Worm (Caenorhabditis elegans) whole organism, L4/young adult: ENCODE measurements around the gene T08D10.4.
A peak's percentile ranks its signal among the peaks of the same experiment; 100 is the strongest.

Experiments
- W03F9.2 ChIP-seq: fragments of 150-350 bp; optimal IDR thresholded peaks from 2 replicates; lab custom pipeline; 2014; ENCODE audit warnings: missing biosample characterization, missing genetic modification characterization
- dao-5 ChIP-seq: sonication (generic microtip); optimal IDR thresholded peaks from 2 replicates; lab custom pipeline; 2016; ENCODE audit warnings: missing genotype, missing genetic modification characterization, moderate library complexity, missing compliant biosample characterization
- him-1 ChIP-seq: sonication (generic microtip); optimal IDR thresholded peaks from 2 replicates; lab custom pipeline; 2016; ENCODE audit warnings: missing genotype, missing genetic modification reagents, missing genetic modification characterization, missing compliant biosample characterization

The T08D10.4 gene

DNA sequence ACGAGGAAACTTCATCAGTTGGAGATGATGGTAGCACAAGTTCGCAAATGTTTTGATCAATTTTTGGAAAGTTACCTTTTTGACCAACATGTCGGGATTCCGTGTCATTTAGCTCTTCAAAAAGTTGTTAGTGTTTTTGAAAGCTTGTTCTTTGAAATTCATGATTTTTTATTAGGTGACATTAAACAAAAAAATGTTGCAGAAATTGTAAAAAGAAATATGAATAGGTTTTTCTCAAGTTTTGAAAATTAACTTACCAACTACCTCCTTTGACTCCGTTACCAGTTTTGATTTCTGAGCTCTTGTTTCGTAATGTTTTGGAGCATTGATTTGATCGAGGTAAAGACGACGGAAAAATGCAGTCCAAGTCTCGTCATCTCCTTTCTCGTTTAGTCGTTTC, 1.0 kb downstream of the T08D10.4 start:
- TF ChIP-seq W03F9.2 (tag; lab: Kevin White, UChicago), result no peak
- TF ChIP-seq him-1 (tag; lab: Kevin White, UChicago), result no peak
- no peak for TF ChIP-seq dao-5

DNA sequence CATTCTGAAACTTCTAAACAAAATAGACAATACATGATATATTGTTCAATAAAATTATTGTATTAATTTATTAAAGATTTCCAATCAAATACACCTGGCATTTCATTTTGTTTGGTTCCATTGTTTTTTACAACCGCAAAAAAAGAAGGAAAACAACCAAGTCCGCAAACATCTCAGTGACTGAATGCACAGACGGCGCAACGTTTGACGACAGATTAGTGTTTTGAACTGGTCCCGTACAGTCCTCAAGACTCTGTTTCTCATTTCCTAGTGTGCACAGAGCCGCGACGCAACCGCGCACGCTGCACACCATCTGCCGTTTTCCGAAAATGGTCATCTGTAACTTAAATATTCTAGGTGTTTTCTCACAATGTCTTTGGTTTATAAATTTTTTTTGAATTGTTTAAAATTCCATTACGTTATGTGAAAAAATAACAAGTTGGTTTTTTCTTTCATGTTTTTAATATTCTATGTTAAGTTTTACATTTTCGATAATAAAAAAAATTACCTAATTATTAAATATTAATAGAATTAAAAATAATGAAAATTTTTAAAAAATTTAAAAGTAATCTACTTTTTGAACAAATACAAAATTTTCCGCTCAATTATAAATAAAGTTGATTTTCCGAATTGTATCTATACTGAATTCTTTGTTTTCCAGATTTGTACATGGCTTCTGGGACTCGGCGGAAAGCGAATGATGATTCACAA, 4.8 kb downstream of the T08D10.4 start, which contains the start of gene lsd-1:
lsd-1 (plus strand) TSS at position 661 of the 711 bp plus-strand sequence.
- TF ChIP-seq him-1 (tag; lab: Kevin White, UChicago) (no peak), W03F9.2 (tag; lab: Kevin White, UChicago) (no peak), dao-5 (no peak)

DNA sequence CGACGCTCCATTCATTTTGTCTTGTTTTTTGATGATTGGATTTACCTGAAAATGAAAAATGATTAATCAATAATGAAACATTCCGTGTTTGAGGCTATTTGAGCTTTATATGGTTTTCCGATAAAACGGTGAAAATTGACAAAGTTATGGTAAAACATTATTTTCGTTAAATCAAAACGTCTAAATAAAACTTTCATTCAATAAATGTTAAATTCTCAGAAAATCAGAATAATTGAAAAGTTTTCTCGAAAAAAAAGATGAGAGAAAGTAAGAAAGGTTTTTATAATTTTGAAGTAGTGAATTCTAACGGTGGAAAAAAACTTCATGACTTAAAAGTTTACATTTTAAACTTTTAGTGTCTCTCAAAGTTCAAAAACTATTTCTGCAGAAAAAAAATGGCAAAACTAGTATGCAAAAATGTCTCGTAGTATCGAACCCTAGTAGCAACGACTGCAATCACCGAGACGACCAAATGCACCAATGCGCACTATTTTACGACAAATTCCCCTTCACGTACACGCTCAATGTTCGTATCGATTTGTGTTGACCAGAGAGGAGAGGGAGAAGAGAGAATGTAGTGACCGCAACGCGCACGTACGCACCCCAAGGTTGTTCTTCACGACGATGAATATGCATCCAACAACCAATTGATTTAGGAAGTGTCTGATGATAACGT, 6.2 kb downstream of the T08D10.4 start, which contains the start of gene nfya-1:
nfya-1 (minus strand) TSS at position 51 of the 676 bp plus-strand sequence.
- TF ChIP-seq him-1 (tag; lab: Kevin White, UChicago) (no peak), dao-5 (no peak), W03F9.2 (tag; lab: Kevin White, UChicago) (no peak)

DNA sequence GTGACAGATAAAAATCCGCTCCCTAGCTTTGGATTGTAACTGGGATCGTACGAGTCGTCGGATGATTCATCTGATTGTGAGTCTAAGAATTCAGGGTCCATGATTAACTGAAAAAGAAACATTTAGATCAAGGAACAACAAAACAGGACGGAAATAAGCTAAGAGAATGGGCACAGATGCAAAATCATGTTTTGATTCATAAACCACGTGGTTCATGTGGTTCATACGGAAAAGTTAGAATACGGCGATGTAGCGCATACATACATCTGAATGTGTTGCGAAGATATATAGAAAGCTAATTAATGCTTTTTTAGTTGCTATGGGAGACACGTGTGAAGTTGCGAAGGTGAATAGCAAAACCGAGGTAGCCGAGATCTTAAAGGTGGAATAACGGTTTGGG, 11.2 kb downstream of the T08D10.4 start, which contains the start of gene F55G7.3:
F55G7.3 (minus strand) TSS at position 101 of the 400 bp plus-strand sequence.
- no peak for TF ChIP-seq W03F9.2 (tag; lab: Kevin White, UChicago)
- no peak for TF ChIP-seq him-1 (tag; lab: Kevin White, UChicago)
- TF ChIP-seq dao-5, result no peak

DNA sequence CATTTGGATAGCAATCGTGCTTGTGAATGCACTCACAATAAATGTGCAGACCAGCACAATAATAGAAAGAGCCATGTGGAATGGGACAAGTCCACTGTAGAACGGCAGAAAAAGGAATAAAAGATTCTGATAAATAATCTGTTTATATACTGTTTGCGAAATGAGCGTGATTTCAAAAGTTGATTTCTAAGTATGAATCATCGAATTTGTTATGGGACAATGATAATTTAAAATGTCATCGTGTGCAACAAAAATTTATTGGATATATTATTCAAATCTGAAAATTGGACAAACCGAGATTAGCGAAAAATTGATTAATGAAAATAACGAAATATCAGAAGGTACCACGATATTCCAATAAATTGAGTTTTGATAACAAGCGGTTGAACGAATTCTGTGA, 14.3 kb downstream of the T08D10.4 start, which contains the start of gene F55G7.5:
F55G7.5 (minus strand) TSS at position 101 of the 400 bp plus-strand sequence.
- TF ChIP-seq W03F9.2 (tag; lab: Kevin White, UChicago), result no peak
- TF ChIP-seq him-1 (tag; lab: Kevin White, UChicago), result no peak
- no peak for TF ChIP-seq dao-5

DNA sequence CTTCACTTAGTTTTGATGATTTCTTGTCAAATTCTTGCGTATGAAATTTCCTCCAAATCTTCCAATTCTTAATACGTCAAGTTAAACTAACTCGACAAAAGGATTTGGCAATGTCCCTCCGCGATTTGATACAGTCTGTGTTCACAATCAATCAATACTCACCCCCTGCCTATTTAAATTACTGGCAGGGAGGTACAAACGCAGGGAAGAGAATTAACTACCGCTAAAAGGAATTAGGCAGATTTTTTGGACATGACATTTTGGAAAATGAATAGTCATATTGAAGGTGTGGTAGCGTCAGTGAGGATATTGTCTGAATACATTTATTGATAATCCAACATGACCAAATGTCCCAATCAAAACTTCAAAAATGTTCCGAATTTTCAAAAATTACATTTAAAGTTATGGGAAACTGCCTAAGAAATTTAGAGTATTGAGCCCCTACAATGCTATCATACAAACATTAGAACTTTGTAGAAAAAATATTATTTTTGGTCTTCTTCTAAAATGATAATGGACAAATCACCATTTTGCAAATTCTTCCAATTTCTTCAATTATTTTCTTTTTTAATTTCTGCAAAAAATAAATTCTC, 15.7 kb downstream of the T08D10.4 start:
- peak; percentile 93 for TF ChIP-seq dao-5
- peak; percentile 97 for TF ChIP-seq W03F9.2 (tag; lab: Kevin White, UChicago)
- peak; percentile 99 for TF ChIP-seq him-1 (tag; lab: Kevin White, UChicago)

DNA sequence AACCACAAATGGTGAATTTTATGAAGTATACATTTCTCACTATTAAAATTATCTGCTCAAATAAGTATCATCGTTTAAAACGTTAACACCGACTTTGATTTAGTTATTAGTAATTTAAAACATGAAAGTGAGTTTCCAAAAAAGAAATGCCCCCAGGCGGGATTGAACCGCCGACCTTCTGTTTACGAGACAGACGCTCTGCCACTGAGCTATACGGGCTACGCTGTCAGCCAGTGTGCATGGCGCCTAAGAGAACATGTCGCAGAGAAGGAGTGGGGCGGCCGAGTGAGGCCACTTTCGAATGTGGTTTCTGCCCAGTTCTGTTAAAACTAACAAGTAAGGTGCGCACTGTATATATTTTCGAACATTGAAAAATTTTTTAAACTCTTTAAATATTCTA, 18.2 kb downstream of the T08D10.4 start:
- peak; percentile 9 for TF ChIP-seq W03F9.2 (tag; lab: Kevin White, UChicago)
- TF ChIP-seq dao-5, result no peak
- TF ChIP-seq him-1 (tag; lab: Kevin White, UChicago), result peak; percentile 37

DNA sequence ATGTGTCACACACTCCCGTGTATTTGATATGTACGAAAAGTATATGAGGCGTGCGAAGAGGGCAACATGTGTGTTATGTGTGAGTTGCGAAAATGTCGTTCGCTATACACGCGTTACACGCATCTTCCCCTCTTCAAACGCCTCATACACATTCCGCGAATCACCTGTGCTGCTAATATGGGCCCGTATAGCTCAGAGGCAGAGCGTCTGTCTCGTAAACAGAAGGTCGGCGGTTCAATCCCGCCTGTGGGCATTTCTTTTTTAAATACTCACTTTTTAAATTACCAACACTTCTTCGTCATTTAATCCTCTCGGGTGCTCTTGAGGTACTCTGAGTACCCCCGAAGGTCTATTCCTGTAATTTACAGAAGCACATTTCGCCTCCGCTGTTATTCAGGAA, 19.6 kb downstream of the T08D10.4 start:
- no peak for TF ChIP-seq W03F9.2 (tag; lab: Kevin White, UChicago)
- no peak for TF ChIP-seq him-1 (tag; lab: Kevin White, UChicago)
- no peak for TF ChIP-seq dao-5

DNA sequence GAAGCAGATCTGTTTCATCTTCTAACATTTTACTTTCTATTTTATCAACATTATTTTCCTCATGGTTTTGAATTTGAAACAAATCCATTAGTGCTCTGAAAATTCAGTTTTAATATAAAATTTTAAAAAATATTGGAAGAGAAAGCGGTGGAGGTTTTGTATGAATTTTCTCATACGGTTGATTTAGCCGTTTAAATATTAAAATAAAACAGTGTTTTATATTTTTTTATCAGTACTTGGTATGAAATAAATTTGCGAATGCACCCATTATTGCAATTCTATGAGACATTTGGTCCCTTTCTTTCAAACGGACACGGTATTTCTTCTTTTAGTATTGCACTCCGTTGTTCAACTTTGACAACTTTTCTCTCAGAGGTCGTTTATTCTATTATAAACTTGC, 21.6 kb downstream of the T08D10.4 start, which contains the start of gene dot-1.4:
dot-1.4 (minus strand) TSS at position 101 of the 400 bp plus-strand sequence.
- TF ChIP-seq him-1 (tag; lab: Kevin White, UChicago) (no peak), dao-5 (no peak), W03F9.2 (tag; lab: Kevin White, UChicago) (no peak)

DNA sequence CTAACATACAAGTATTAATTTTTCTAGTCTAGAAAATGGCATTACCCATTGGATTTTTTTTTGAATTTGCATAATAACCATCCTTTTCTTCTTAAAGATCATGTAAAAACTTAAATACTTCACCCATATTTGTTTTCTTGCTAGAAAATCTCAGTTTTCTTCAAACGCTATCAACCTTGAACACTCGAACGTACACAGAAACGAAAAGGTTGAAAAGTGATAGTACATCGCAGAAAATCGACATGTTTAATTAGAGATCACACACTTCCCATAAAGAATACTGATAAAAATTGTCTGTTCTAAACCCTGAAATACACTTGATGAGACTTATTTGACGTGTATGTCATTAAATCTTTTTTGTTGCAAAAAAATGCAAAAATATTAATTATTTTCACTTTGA, 25.5 kb downstream of the T08D10.4 start, which contains the start of gene F55G7.4:
F55G7.4 (plus strand) TSS at position 301 of the 400 bp plus-strand sequence.
- TF ChIP-seq W03F9.2 (tag; lab: Kevin White, UChicago) (no peak), dao-5 (no peak), him-1 (tag; lab: Kevin White, UChicago) (no peak)

DNA sequence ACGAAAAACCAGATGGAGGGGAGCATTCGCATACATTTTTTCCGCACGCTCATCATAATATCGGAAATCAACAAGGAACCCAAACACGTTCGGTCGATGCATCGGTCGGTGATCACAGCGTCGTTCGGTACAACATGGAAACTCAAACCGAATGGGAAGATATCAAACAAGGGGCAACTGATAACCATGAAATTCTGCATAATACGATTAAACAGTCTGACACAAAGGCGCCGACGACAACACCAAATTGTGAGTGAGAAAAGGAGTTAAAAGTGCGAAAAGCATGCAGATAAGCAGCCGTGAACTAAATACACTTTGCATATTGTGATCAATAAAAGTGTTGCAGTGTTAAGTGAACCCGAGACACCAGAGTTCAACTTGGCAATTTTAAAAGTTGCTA, 27.9 kb downstream of the T08D10.4 start:
- TF ChIP-seq him-1 (tag; lab: Kevin White, UChicago) (no peak), W03F9.2 (tag; lab: Kevin White, UChicago) (no peak), dao-5 (no peak)

DNA sequence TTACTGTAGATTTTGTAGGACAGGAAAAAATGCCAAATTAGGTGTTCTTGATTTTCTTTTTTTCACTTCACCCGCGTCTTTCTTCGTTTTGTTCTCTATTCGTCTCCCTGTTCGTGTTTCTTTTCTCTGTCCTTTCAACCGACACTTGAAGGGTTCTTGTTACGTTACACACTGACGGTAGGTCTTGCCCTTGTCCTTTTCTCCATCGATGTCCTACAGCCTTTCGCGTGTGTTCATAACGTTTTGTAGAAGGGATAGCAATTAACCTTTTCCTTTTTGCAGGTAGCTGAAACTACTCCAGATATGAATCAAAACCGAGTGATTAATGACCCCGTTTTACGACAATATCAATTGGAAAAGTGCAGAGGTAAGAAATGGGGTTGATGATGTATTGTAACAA, 29.0 kb downstream of the T08D10.4 start, which contains the start of gene F55G7.1:
F55G7.1 (plus strand) TSS at position 276 of the 400 bp plus-strand sequence.
- TF ChIP-seq W03F9.2 (tag; lab: Kevin White, UChicago) (peak; percentile 32), dao-5 (no peak)

DNA sequence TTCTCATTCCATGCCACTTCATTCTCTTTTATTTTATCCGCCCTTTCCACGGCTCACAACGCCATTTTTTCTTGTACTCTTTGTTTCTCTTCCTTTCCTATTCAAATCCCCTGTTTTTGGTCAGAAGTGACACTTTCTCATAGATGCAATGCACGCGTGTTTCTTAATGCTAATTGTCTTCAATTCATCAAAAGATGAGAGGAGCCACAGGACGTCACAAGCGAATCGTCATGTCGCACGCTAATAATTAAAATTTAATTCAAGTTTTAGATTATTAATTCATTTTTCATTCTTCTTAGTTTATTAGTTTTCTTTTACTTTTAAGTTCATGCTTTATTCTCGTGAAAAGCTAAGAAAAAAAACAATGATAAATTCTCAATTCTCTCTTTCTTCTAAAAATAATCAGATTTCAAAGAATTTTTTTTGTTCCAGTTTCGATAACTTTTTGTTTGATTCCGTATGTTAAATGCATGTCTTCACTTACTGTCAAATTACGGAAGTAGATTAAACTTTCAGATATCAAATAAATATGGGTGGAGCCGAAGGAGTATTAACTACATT, 32.3 kb downstream of the T08D10.4 start, which contains the start of gene Y62H9A.14:
Y62H9A.14 (plus strand) TSS at position 511 of the 561 bp plus-strand sequence.
- TF ChIP-seq W03F9.2 (tag; lab: Kevin White, UChicago) (no peak), dao-5 (no peak), him-1 (tag; lab: Kevin White, UChicago) (no peak)
